Worm (Caenorhabditis elegans) whole organism, young adult: ENCODE results near the gene kvs-1.

Experiments used
- B0336.3 ChIP-seq: fragments of 200-800 bp; sonication (Bioruptor generic); IDR thresholded peaks from 2 replicates; pipeline ENCODE4 v1.3.6; 2022; ENCODE audit warnings: missing genetic modification characterization, missing compliant biosample characterization
- Y53G8AR.9 ChIP-seq: fragments of 200-800 bp; sonication (Bioruptor generic); conservative IDR thresholded peaks from 2 replicates; pipeline ENCODE4 v1.3.6; 2022; ENCODE audit warnings: missing genetic modification reagents, missing genetic modification characterization, missing compliant biosample characterization
- ama-1 ChIP-seq, 3 experiments: fragments of 150-350 bp in 1 of 3; sonication (generic microtip) in 2 of 3; optimal IDR thresholded peaks; 2 replicates each; lab custom pipeline; 2014 to 2018; ENCODE audit warnings: missing biosample characterization in 2 of 3, missing genetic modification characterization in 2 of 3, missing genetic modification reagents in 2 of 3
- aptf-2 ChIP-seq: fragments of 200-800 bp; sonication (Bioruptor generic); conservative IDR thresholded peaks from 2 replicates; pipeline ENCODE4 v1.3.6; 2022; ENCODE audit warnings: missing genetic modification reagents, missing genetic modification characterization, missing compliant biosample characterization
- atf-7 ChIP-seq: sonication (generic microtip); optimal IDR thresholded peaks from 2 replicates; lab custom pipeline; 2017; ENCODE audit warnings: mild to moderate bottlenecking, missing genetic modification characterization, missing compliant biosample characterization
- egl-18 ChIP-seq: fragments of 200-800 bp; sonication (Bioruptor generic); IDR thresholded peaks from 2 replicates; pipeline ENCODE4 v1.3.6; 2022; ENCODE audit warnings: missing genetic modification reagents, missing genetic modification characterization, missing compliant biosample characterization
- ets-4 ChIP-seq: fragments of 200-800 bp; sonication (Bioruptor generic); optimal IDR thresholded peaks from 2 replicates; lab custom pipeline; 2018; ENCODE audit warnings: mild to moderate bottlenecking, missing genetic modification characterization, missing compliant biosample characterization
- lin-35 ChIP-seq, 3 experiments: fragments of 150-350 bp in 2 of 3; sonication (generic microtip) in 1 of 3; optimal IDR thresholded peaks; 2 replicates each; lab custom pipeline; 2014 to 2018; ENCODE audit warnings: missing biosample characterization in 3 of 3, missing genetic modification characterization in 3 of 3, missing genetic modification reagents in 3 of 3
- nfyb-1 ChIP-seq: fragments of 200-800 bp; sonication (Bioruptor generic); IDR thresholded peaks from 2 replicates; pipeline ENCODE4 v1.3.6; 2022; ENCODE audit warnings: missing genetic modification reagents, missing genetic modification characterization, missing compliant biosample characterization
- rpc-1 ChIP-seq, 2 experiments: fragments of 150-350 bp in 1 of 2; sonication (generic microtip) in 1 of 2; optimal IDR thresholded peaks; 2 replicates each; lab custom pipeline; 2014 to 2018; ENCODE audit warnings: missing biosample characterization in 1 of 2, missing genetic modification characterization in 1 of 2, missing genetic modification reagents in 1 of 2, missing genotype in 1 of 2
- sdz-38 ChIP-seq: sonication (generic microtip); optimal IDR thresholded peaks from 2 replicates; lab custom pipeline; 2016; ENCODE audit warnings: missing genotype, missing genetic modification characterization, missing compliant biosample characterization
- tbp1 ChIP-seq: fragments of 200-800 bp; sonication (Bioruptor generic); optimal IDR thresholded peaks from 2 replicates; lab custom pipeline; 2018; ENCODE audit warnings: mild to moderate bottlenecking, missing genetic modification characterization, missing compliant biosample characterization
- unc-130 ChIP-seq: sonication (generic microtip); optimal IDR thresholded peaks from 2 replicates; lab custom pipeline; 2016; ENCODE audit warnings: missing genetic modification reagents, missing genetic modification characterization, missing compliant biosample characterization
- ztf-25 ChIP-seq: fragments of 200-800 bp; sonication (Bioruptor generic); IDR thresholded peaks from 2 replicates; pipeline ENCODE4 v1.3.6; 2022; ENCODE audit warnings: missing genetic modification reagents, missing genetic modification characterization, missing compliant biosample characterization

ce11 chrX:7743939-7744338, 37.0 kb upstream of the kvs-1 start, which contains the start of gene ref-2:
- TF ChIP-seq ztf-25 (GFP tag; lab: Robert Waterston, UW) (no peak), ama-1 (optimal IDR thresholded peaks at IDR 0.05; lab: Kevin White, UChicago) (no peak), ama-1 (GFP tag; optimal IDR thresholded peaks at IDR 0.05; lab: Kevin White, UChicago) (no peak), unc-130 (no peak), rpc-1 (optimal IDR thresholded peaks at IDR 0.05; lab: Kevin White, UChicago) (no peak), rpc-1 (tag; optimal IDR thresholded peaks at IDR 0.05; lab: Kevin White, UChicago) (no peak), atf-7 (no peak), B0336.3 (GFP tag; lab: Robert Waterston, UW) (no peak), lin-35 (GFP tag; optimal IDR thresholded peaks at IDR 0.05; lab: Kevin White, UChicago) (no peak), ets-4 (GFP tag; lab: Kevin White, UChicago) (no peak), sdz-38 (tag; lab: Kevin White, UChicago) (no peak), nfyb-1 (no peak), tbp1 (GFP tag; lab: Kevin White, UChicago) (no peak), egl-18 (GFP tag; lab: Robert Waterston, UW) (no peak), Y53G8AR.9 (no peak), aptf-2 (GFP tag; lab: Robert Waterston, UW) (no peak)
